Worm (Caenorhabditis elegans) whole organism, mixed stage, embryonic: ENCODE data around the gene dct-19.

Experiments
- M03D4.4 ChIP-seq: sonication (generic microtip); optimal IDR thresholded peaks from 2 replicates; lab custom pipeline; 2017; ENCODE audit warnings: mild to moderate bottlenecking, missing genetic modification characterization, missing compliant biosample characterization
- bed-3 ChIP-seq: fragments of 200-800 bp; sonication (Bioruptor generic); optimal IDR thresholded peaks from 3 replicates; lab custom pipeline; 2018; ENCODE audit warnings: mild to moderate bottlenecking, missing genetic modification characterization, moderate library complexity, missing compliant biosample characterization
- ceh-39 ChIP-seq: fragments of 150-350 bp; optimal IDR thresholded peaks from 2 replicates; lab custom pipeline; 2014; ENCODE audit warnings: missing biosample characterization, missing genetic modification characterization
- ceh-43 ChIP-seq: fragments of 200-800 bp; sonication (Bioruptor generic); optimal IDR thresholded peaks from 2 replicates; lab custom pipeline; 2018; ENCODE audit warnings: mild to moderate bottlenecking, missing genetic modification characterization, moderate library complexity, missing compliant biosample characterization
- ceh-83 ChIP-seq: fragments of 200-800 bp; sonication (Bioruptor generic); optimal IDR thresholded peaks from 2 replicates; lab custom pipeline; 2018; ENCODE audit warnings: mild to moderate bottlenecking, missing genetic modification characterization, missing compliant biosample characterization
- ces-1 ChIP-seq: fragments of 150-350 bp; optimal IDR thresholded peaks from 2 replicates; lab custom pipeline; 2014; ENCODE audit warnings: missing biosample characterization, missing genetic modification reagents, missing genetic modification characterization
- cnd-1 ChIP-seq: fragments of 200-800 bp; sonication (Bioruptor generic); optimal IDR thresholded peaks from 2 replicates; lab custom pipeline; 2018; ENCODE audit warnings: mild to moderate bottlenecking, missing genetic modification characterization, missing compliant biosample characterization
- drap-1 ChIP-seq: fragments of 200-800 bp; sonication (Bioruptor generic); optimal IDR thresholded peaks from 3 replicates; lab custom pipeline; 2018; ENCODE audit warnings: mild to moderate bottlenecking, missing genetic modification characterization, missing compliant biosample characterization
- elt-1 ChIP-seq: sonication (generic microtip); optimal IDR thresholded peaks from 2 replicates; lab custom pipeline; 2017; ENCODE audit warnings: missing genetic modification characterization, mild to moderate bottlenecking, missing compliant biosample characterization, antibody characterized with exemption, moderate library complexity, borderline replicate concordance; ENCODE audit not compliant: insufficient read depth
- elt-3 ChIP-seq: fragments of 150-350 bp; optimal IDR thresholded peaks from 2 replicates; lab custom pipeline; 2014; ENCODE audit warnings: missing biosample characterization, missing genetic modification characterization
- ham-2 ChIP-seq: fragments of 200-800 bp; sonication (Bioruptor generic); optimal IDR thresholded peaks from 2 replicates; lab custom pipeline; 2018; ENCODE audit warnings: mild to moderate bottlenecking, missing genetic modification characterization, missing compliant biosample characterization
- hlh-1 ChIP-seq: fragments of 150-350 bp; optimal IDR thresholded peaks from 2 replicates; lab custom pipeline; 2014; ENCODE audit warnings: missing biosample characterization, missing genetic modification reagents, missing genetic modification characterization
- lin-13 ChIP-seq: fragments of 150-350 bp; optimal IDR thresholded peaks from 2 replicates; lab custom pipeline; 2014; ENCODE audit warnings: missing biosample characterization, missing genetic modification characterization
- lin-32 ChIP-seq: fragments of 200-800 bp; sonication (Bioruptor generic); optimal IDR thresholded peaks from 2 replicates; lab custom pipeline; 2018; ENCODE audit warnings: mild to moderate bottlenecking, missing genetic modification characterization, missing compliant biosample characterization
- mab-5 ChIP-seq: fragments of 150-350 bp; optimal IDR thresholded peaks from 2 replicates; lab custom pipeline; 2014; ENCODE audit warnings: missing biosample characterization, missing genetic modification characterization
- mls-2 ChIP-seq: sonication (generic microtip); optimal IDR thresholded peaks from 2 replicates; lab custom pipeline; 2016; ENCODE audit warnings: mild to moderate bottlenecking, missing genetic modification characterization, moderate library complexity, missing compliant biosample characterization
- nhr-12 ChIP-seq: fragments of 150-350 bp; optimal IDR thresholded peaks from 2 replicates; lab custom pipeline; 2014; ENCODE audit warnings: missing biosample characterization, missing genetic modification characterization
- nhr-2 ChIP-seq: fragments of 150-350 bp; optimal IDR thresholded peaks from 2 replicates; lab custom pipeline; 2014; ENCODE audit warnings: missing biosample characterization, missing genetic modification characterization
- nhr-28 ChIP-seq: fragments of 150-350 bp; optimal IDR thresholded peaks from 2 replicates; lab custom pipeline; 2014; ENCODE audit warnings: missing biosample characterization, missing genetic modification characterization
- sptf-1 ChIP-seq: sonication (generic microtip); optimal IDR thresholded peaks from 2 replicates; lab custom pipeline; 2017; ENCODE audit warnings: mild to moderate bottlenecking, missing genetic modification characterization, moderate library complexity, missing compliant biosample characterization
- tbx-8 ChIP-seq: fragments of 200-800 bp; sonication (Bioruptor generic); optimal IDR thresholded peaks from 2 replicates; lab custom pipeline; 2018; ENCODE audit warnings: mild to moderate bottlenecking, missing genetic modification characterization, moderate library complexity, missing compliant biosample characterization
- unc-120 ChIP-seq: sonication (generic microtip); optimal IDR thresholded peaks from 2 replicates; lab custom pipeline; 2017; ENCODE audit warnings: missing genetic modification characterization, missing compliant biosample characterization; ENCODE audit not compliant: poor library complexity, severe bottlenecking
- unc-39 ChIP-seq: fragments of 150-350 bp; optimal IDR thresholded peaks from 2 replicates; lab custom pipeline; 2014; ENCODE audit warnings: missing biosample characterization, missing genetic modification characterization
- unc-62 ChIP-seq: fragments of 150-350 bp; optimal IDR thresholded peaks from 2 replicates; lab custom pipeline; 2014; ENCODE audit warnings: missing biosample characterization, missing genetic modification reagents, missing genetic modification characterization
- zip-8 ChIP-seq: fragments of 150-350 bp; optimal IDR thresholded peaks from 2 replicates; lab custom pipeline; 2014; ENCODE audit warnings: missing biosample characterization, missing genetic modification characterization
- ztf-11 ChIP-seq: fragments of 150-350 bp; optimal IDR thresholded peaks from 2 replicates; lab custom pipeline; 2014; ENCODE audit warnings: missing biosample characterization, missing genetic modification characterization

The dct-19 gene

DNA sequence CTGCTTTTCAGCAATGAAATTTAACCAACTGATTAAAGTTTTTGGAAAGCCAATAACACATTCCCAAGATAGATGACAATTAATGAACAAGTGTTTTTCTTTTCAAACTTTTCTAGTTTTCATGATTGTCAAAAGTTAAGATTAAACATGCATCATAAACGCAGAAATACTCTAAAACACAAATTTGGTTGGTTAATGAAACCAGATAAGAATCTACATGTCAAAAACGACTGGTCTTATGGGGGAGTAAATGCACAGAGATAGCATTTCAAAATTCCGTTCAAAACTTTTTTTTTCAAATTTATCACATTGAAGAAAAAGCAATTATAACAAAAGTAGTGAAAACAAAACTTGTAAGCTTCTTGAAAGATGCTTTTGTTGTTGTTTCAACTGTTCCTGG, 39.0 kb upstream of the dct-19 start:
- TF ChIP-seq elt-1 (tag; lab: Kevin White, UChicago) (no peak), ceh-83 (GFP tag; lab: Kevin White, UChicago) (no peak), ztf-11 (tag; lab: Kevin White, UChicago) (no peak)
- TF ChIP-seq, all 35 proteins: peak for 0

DNA sequence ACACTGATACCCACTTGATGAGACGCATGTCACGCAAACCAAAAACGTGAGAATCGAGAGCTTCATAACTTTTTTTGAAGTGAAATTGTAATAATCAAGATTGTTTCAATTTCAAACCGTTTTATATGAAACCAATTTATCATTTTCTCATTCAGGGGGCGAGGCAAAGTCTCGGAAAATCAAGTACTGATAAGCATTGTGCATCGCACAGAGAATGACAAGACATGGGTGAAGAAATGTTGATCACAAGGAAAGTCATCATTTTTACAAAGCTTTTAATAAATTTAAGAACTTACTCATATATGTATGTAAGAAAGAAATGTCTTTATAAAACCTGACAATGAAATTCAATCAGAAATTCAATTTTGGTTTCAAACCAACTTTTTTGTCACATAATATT, 36.2 kb upstream of the dct-19 start, which contains the start of gene K08D8.3:
Gene K08D8.3 (minus strand): TSS at position 131 of the 400 bp plus-strand sequence.
- TF ChIP-seq lin-32 (GFP tag; lab: Kevin White, UChicago) (no peak), mls-2 (tag; lab: Kevin White, UChicago) (no peak), bed-3 (GFP tag; lab: Kevin White, UChicago) (no peak), nhr-28 (no peak), elt-3 (tag; lab: Kevin White, UChicago) (no peak), unc-120 (tag; lab: Kevin White, UChicago) (no peak), ceh-43 (no peak), nhr-12 (no peak)
- TF ChIP-seq, all 35 proteins: peak for 0

DNA sequence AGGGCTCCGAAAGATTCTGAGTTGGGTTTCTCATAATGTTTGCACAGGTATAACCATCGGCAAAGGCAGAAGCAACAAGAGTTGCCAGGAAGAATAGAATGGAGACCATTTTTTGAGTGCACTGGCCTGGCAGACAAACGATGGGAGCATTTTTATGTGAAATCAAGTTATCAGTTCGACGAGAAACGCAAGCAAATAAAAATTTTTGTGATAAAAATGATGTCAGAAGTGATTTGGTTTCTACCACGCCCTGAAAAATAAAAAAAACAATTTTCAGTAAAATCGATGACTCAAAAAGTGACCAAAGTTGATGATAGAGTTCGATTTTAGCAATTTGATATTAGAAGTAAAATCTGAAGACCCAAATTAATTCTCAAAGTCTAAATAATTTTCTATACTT, 32.9 kb upstream of the dct-19 start, which contains the start of gene K08D8.4:
Gene K08D8.4 (minus strand): TSS at position 128 of the 400 bp plus-strand sequence.
- TF ChIP-seq lin-32 (GFP tag; lab: Kevin White, UChicago) (no peak), unc-39 (tag; lab: Kevin White, UChicago) (no peak), elt-1 (tag; lab: Kevin White, UChicago) (no peak), unc-120 (tag; lab: Kevin White, UChicago) (no peak), lin-13 (no peak), M03D4.4 (tag; lab: Kevin White, UChicago) (no peak)

DNA sequence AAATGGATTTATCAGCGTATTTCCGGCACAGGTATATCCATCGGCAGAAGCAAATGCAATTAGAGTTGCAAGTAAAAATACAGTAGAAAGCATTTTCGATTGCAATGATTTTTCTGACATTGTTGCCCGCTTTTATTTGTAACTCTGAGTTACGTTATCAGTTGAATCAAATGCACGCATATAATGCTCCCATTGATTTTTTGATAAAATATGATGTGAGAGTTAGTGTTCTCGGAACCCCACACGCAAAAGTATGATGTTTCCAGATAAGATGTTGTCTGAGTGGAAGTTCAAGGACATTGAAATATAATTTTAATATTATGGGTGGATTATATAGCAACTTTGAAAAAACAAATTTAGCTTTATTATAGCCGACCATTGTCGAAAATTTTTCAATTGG, 30.7 kb upstream of the dct-19 start, which contains the start of gene K08D8.5:
Gene K08D8.5 (minus strand): TSS at position 140 of the 400 bp plus-strand sequence.
- TF ChIP-seq tbx-8 (GFP tag; lab: Kevin White, UChicago): no peak
- TF ChIP-seq drap-1 (GFP tag; lab: Kevin White, UChicago): no peak
- TF ChIP-seq M03D4.4 (tag; lab: Kevin White, UChicago): no peak
- no peak for TF ChIP-seq nhr-12
- no peak for TF ChIP-seq elt-3 (tag; lab: Kevin White, UChicago)
- no peak for TF ChIP-seq ceh-39 (tag; lab: Kevin White, UChicago)
- TF ChIP-seq, all 35 proteins: peak for 0

DNA sequence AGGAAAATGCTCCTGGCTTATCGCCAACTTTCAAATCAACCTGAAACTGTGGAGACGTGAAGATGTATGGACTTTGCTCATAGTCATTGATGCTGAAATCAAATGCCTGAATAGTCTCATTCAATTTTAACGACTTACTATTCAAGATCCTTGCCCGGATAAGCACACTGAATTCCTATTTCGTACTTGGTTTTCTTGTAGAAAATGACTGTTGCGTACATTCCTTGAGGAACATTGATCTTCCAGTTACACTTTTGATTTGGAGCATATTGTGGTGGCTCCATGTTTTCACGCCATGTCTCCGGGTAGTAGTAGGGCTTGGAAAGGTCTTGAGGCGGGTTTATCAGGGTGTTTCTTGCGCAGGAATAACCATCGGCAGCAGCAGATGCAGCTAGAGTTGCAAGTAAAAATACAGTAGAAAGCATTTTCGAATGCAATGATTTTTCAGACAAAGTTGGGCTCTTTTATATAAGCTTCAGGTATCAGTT, 28.2 kb upstream of the dct-19 start, which contains the start of gene irg-6:
Gene irg-6 (minus strand): TSS at position 438 of the 488 bp plus-strand sequence.
- TF ChIP-seq drap-1 (GFP tag; lab: Kevin White, UChicago) (no peak), cnd-1 (tag; lab: Kevin White, UChicago) (no peak), mab-5 (tag; lab: Kevin White, UChicago) (no peak), ces-1 (GFP tag; lab: Kevin White, UChicago) (no peak), unc-62 (no peak), elt-1 (tag; lab: Kevin White, UChicago) (no peak)
- TF ChIP-seq, all 35 proteins: peak for 0

DNA sequence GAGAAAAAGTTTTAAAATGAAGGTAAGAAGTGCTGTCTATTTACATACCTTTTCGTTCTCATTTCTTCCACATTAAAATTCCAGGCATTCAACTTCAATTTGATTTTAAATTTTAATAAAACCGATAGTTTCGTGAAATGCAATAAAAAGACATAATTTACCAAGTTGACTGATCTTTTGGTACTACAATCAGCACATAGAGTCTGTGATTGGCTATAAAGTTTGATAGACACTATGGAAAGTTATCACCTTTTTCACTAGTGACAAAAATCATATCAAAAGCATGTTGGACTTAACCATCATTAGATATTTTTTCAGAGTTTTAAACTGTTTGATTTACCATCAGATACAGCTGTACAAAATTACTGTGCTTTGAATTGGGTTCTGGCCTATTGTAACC, 27.3 kb upstream of the dct-19 start, which contains the start of gene srz-15:
Gene srz-15 (plus strand): TSS at position 301 of the 400 bp plus-strand sequence.
- TF ChIP-seq nhr-28 (no peak), mls-2 (tag; lab: Kevin White, UChicago) (no peak), unc-62 (no peak), hlh-1 (tag; lab: Kevin White, UChicago) (no peak), nhr-2 (tag; lab: Kevin White, UChicago) (no peak), bed-3 (GFP tag; lab: Kevin White, UChicago) (no peak), ceh-39 (tag; lab: Kevin White, UChicago) (no peak), ces-1 (GFP tag; lab: Kevin White, UChicago) (no peak), ceh-43 (no peak), zip-8 (tag; lab: Kevin White, UChicago) (no peak), nhr-12 (no peak), sptf-1 (no peak), lin-32 (GFP tag; lab: Kevin White, UChicago) (no peak), mab-5 (tag; lab: Kevin White, UChicago) (no peak), ztf-11 (tag; lab: Kevin White, UChicago) (no peak), ham-2 (no peak), cnd-1 (tag; lab: Kevin White, UChicago) (no peak)
